Worm (Caenorhabditis elegans): ENCODE measurements around the gene ptr-8.

ptr-8 gene

DNA sequence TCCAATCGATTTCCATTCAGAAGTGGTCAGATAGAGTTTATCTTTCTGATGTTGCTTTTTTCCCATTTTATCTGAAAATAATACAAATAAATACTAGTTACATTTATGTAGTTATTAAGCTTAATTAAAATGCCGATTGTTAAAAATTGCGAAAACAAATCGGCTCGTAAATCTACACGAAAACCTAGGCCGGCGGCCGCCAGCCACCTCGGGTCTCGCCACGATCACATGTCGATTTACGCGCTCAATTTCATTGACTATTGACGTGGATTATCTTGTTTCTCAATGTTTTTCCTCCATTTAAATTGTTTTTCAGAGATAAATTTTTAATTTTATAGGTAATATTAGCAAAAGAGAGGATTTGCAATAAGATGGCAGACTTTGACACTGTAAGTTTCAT is 16.5 kb upstream of the ptr-8 start, which contains the start of the genes cyn-4 and copz-1 (continued):
- TF ChIP-seq set-16 (GFP tag; IDR thresholded peaks at IDR 0.05) (no peak), egl-27 (tag; optimal IDR thresholded peaks at IDR 0.05) (no peak), ama-1 (optimal IDR thresholded peaks at IDR 0.05) (no peak), T20F7.1 (GFP tag; optimal IDR thresholded peaks at IDR 0.05) (peak; percentile 35), aha-1 (tag) (peak; percentile 81), nhr-28 (tag; optimal IDR thresholded peaks at IDR 0.05) (peak; percentile 50), nhr-111 (GFP tag; optimal IDR thresholded peaks at IDR 0.05) (no peak), dmd-9 (GFP tag; IDR thresholded peaks at IDR 0.05) (no peak), duxl-1 (tag; optimal IDR thresholded peaks at IDR 0.05; ENCODE audit: poor library complexity) (peak; percentile 50), Y105C5A.15 (GFP tag; IDR thresholded peaks at IDR 0.05) (no peak), fkh-10 (GFP tag; optimal IDR thresholded peaks at IDR 0.05) (peak; percentile 49), saeg-2 (GFP tag; IDR thresholded peaks at IDR 0.05) (no peak), ceh-32 (tag; optimal IDR thresholded peaks at IDR 0.05; ENCODE audit: poor library complexity) (no peak), jun-1 (tag; optimal IDR thresholded peaks at IDR 0.05) (no peak), nhr-237 (tag; optimal IDR thresholded peaks at IDR 0.05) (no peak), ZK546.5 (tag; optimal IDR thresholded peaks at IDR 0.05) (no peak), nhr-41 (GFP tag; IDR thresholded peaks at IDR 0.05) (no peak), lin-13 (GFP tag; optimal IDR thresholded peaks at IDR 0.05) (peak; percentile 38), zip-11 (GFP tag; IDR thresholded peaks at IDR 0.05) (no peak), unc-130 (GFP tag; optimal IDR thresholded peaks at IDR 0.05) (peak; percentile 92), F26F4.8 (GFP tag; conservative IDR thresholded peaks at IDR 0.05) (no peak), D1046.2 (GFP tag; IDR thresholded peaks at IDR 0.05) (no peak), aly-2 (tag; optimal IDR thresholded peaks at IDR 0.05) (no peak), madf-5 (GFP tag; IDR thresholded peaks at IDR 0.05) (no peak), T26A8.4 (GFP tag; IDR thresholded peaks at IDR 0.05) (no peak), unc-62 (GFP tag; optimal IDR thresholded peaks at IDR 0.05 in 1 of 2) (no peak), unc-62 (tag; optimal IDR thresholded peaks at IDR 0.05) (no peak), nhr-25 (tag; optimal IDR thresholded peaks at IDR 0.05; ENCODE audit: borderline replicate concordance, insufficient read depth) (peak; percentile 15), nhr-6 (tag; optimal IDR thresholded peaks at IDR 0.05) (peak; percentile 66), cey-2 (tag; optimal IDR thresholded peaks at IDR 0.05; ENCODE audit: borderline replicate concordance, insufficient read depth) (no peak), madf-9 (GFP tag; conservative IDR thresholded peaks at IDR 0.05) (no peak), lin-29 (GFP tag; IDR thresholded peaks at IDR 0.05) (no peak), daf-8 (GFP tag; IDR thresholded peaks at IDR 0.05) (no peak), ceh-62 (tag; optimal IDR thresholded peaks at IDR 0.05) (no peak), ceh-44 (GFP tag; IDR thresholded peaks at IDR 0.05) (0 out of 2 replicates have a peak, but pooled peaks have one; percentile 30), attf-4 (tag; optimal IDR thresholded peaks at IDR 0.05) (no peak), fos-1 (tag; optimal IDR thresholded peaks at IDR 0.05) (no peak), nhr-48 (tag; optimal IDR thresholded peaks at IDR 0.05) (no peak), hif-1 (tag; optimal IDR thresholded peaks at IDR 0.05) (peak in 1 of 2 experiments; percentile 88), lin-1 (GFP tag; IDR thresholded peaks at IDR 0.05) (no peak), egl-43 (GFP tag; IDR thresholded peaks at IDR 0.05) (no peak), ceh-82 (tag; optimal IDR thresholded peaks at IDR 0.05) (no peak), spr-3 (GFP tag; optimal IDR thresholded peaks at IDR 0.05) (no peak), dmd-6 (GFP tag; IDR thresholded peaks at IDR 0.05) (peak; percentile 32; the same call in 1 of the 2 replicates), daf-19 (GFP tag; conservative IDR thresholded peaks at IDR 0.05) (no peak), nhr-10 (tag; optimal IDR thresholded peaks at IDR 0.05) (no peak), zip-2 (tag; optimal IDR thresholded peaks at IDR 0.05) (no peak), R02D3.7 (tag; optimal IDR thresholded peaks at IDR 0.05) (peak; percentile 92), ZK337.2 (GFP tag; IDR thresholded peaks at IDR 0.05) (peak; percentile 76), rbr-2 (tag; optimal IDR thresholded peaks at IDR 0.05) (peak; percentile 69), php-3 (GFP tag; IDR thresholded peaks at IDR 0.05) (no peak), dmd-8 (GFP tag; IDR thresholded peaks at IDR 0.05) (no peak), mep-1 (tag; optimal IDR thresholded peaks at IDR 0.05) (peak; percentile 57)

Data from whole organism, L4 larva.